Worm (Caenorhabditis elegans) whole organism, L1 larva: ENCODE data around the gene M162.15.

ENCODE experiments used
- C04F5.9 ChIP-seq: sonication (generic microtip); optimal IDR thresholded peaks from 2 replicates; lab custom pipeline; 2016; ENCODE audit warnings: missing genetic modification characterization, missing compliant biosample characterization
- C34B4.2 ChIP-seq: sonication (generic microtip); optimal IDR thresholded peaks from 2 replicates; lab custom pipeline; 2017; ENCODE audit warnings: mild to moderate bottlenecking, missing genetic modification characterization, missing compliant biosample characterization
- F16B12.6 ChIP-seq: fragments of 150-350 bp; optimal IDR thresholded peaks from 2 replicates; lab custom pipeline; 2014; ENCODE audit warnings: missing biosample characterization, missing genetic modification characterization
- aha-1 ChIP-seq: fragments of 150-350 bp; optimal IDR thresholded peaks from 2 replicates; lab custom pipeline; 2014; ENCODE audit warnings: missing biosample characterization, missing genetic modification characterization
- blmp-1 ChIP-seq: fragments of 150-350 bp; optimal IDR thresholded peaks from 2 replicates; lab custom pipeline; 2014; ENCODE audit warnings: missing biosample characterization, missing genetic modification characterization
- ceh-63 ChIP-seq: fragments of 200-800 bp; sonication (Bioruptor generic); optimal IDR thresholded peaks from 2 replicates; lab custom pipeline; 2018; ENCODE audit warnings: mild to moderate bottlenecking, missing genetic modification characterization, missing compliant biosample characterization
- ceh-8 ChIP-seq: fragments of 200-800 bp; sonication (Bioruptor generic); optimal IDR thresholded peaks from 2 replicates; lab custom pipeline; 2018; ENCODE audit warnings: mild to moderate bottlenecking, missing genetic modification characterization, moderate library complexity, missing compliant biosample characterization
- ceh-82 ChIP-seq, 3 experiments: fragments of 150-350 bp in 1 of 3; sonication (generic microtip) in 2 of 3; optimal IDR thresholded peaks; 2 replicates each; lab custom pipeline; 2014 to 2017; ENCODE audit warnings: missing biosample characterization in 3 of 3, missing genetic modification characterization in 3 of 3
- ceh-88 ChIP-seq: fragments of 200-800 bp; sonication (Bioruptor generic); IDR thresholded peaks from 2 replicates; pipeline ENCODE4 v1.3.6; 2022; ENCODE audit warnings: missing genetic modification characterization, missing compliant biosample characterization
- efl-3 ChIP-seq: fragments of 200-800 bp; sonication (Bioruptor generic); optimal IDR thresholded peaks from 2 replicates; lab custom pipeline; 2018; ENCODE audit warnings: mild to moderate bottlenecking, missing genetic modification characterization, missing compliant biosample characterization
- egl-13 ChIP-seq: sonication (generic microtip); optimal IDR thresholded peaks from 2 replicates; lab custom pipeline; 2016; ENCODE audit warnings: missing genotype, missing genetic modification reagents, missing genetic modification characterization, missing compliant biosample characterization
- egl-27 ChIP-seq, 2 experiments: fragments of 150-350 bp in 1 of 2; sonication (generic microtip); optimal IDR thresholded peaks; 3 replicates each; lab custom pipeline; 2017 to 2018; ENCODE audit warnings: missing biosample characterization in 2 of 2, missing genetic modification characterization in 2 of 2, missing genetic modification reagents in 2 of 2
- elt-2 ChIP-seq: sonication (generic microtip); optimal IDR thresholded peaks from 2 replicates; lab custom pipeline; 2016; ENCODE audit warnings: missing genetic modification characterization, mild to moderate bottlenecking, inconsistent platforms, missing compliant biosample characterization, missing genetic modification reagents
- fkh-10 ChIP-seq: sonication (generic microtip); optimal IDR thresholded peaks from 2 replicates; lab custom pipeline; 2017; ENCODE audit warnings: missing biosample characterization, missing genetic modification reagents, missing genetic modification characterization
- fkh-4 ChIP-seq: sonication (generic microtip); optimal IDR thresholded peaks from 2 replicates; lab custom pipeline; 2016; ENCODE audit warnings: missing compliant biosample characterization, missing genetic modification characterization, borderline replicate concordance
- fkh-8 ChIP-seq: sonication (generic microtip); optimal IDR thresholded peaks from 2 replicates; lab custom pipeline; 2016; ENCODE audit warnings: mild to moderate bottlenecking, missing genetic modification characterization, missing compliant biosample characterization
- fos-1 ChIP-seq: fragments of 150-350 bp; optimal IDR thresholded peaks from 2 replicates; lab custom pipeline; 2014; ENCODE audit warnings: missing biosample characterization, missing genetic modification characterization
- grh-1 ChIP-seq: fragments of 200-800 bp; sonication (Bioruptor generic); IDR thresholded peaks from 2 replicates; pipeline ENCODE4 v1.3.6; 2022; ENCODE audit warnings: missing genetic modification reagents, missing genetic modification characterization, missing compliant biosample characterization
- hlh-4 ChIP-seq: sonication (generic microtip); optimal IDR thresholded peaks from 2 replicates; lab custom pipeline; 2016; ENCODE audit warnings: mild to moderate bottlenecking, missing genetic modification characterization, missing compliant biosample characterization
- irx-1 ChIP-seq: sonication (generic microtip); optimal IDR thresholded peaks from 2 replicates; lab custom pipeline; 2016; ENCODE audit warnings: missing genetic modification characterization, missing compliant biosample characterization
- jun-1 ChIP-seq: fragments of 150-350 bp; optimal IDR thresholded peaks from 2 replicates; lab custom pipeline; 2014; ENCODE audit warnings: missing biosample characterization, missing genetic modification reagents, missing genetic modification characterization
- lir-3 ChIP-seq: sonication (generic microtip); optimal IDR thresholded peaks from 2 replicates; lab custom pipeline; 2016; ENCODE audit warnings: mild to moderate bottlenecking, missing genetic modification characterization, moderate library complexity, missing compliant biosample characterization; ENCODE audit not compliant: poor library complexity
- lsy-2 ChIP-seq, 2 experiments: fragments of 150-350 bp; optimal IDR thresholded peaks; 2 replicates each; lab custom pipeline; 2014; ENCODE audit warnings: missing biosample characterization in 2 of 2, missing genetic modification characterization in 2 of 2
- mab-9 ChIP-seq: fragments of 200-800 bp; sonication (Bioruptor generic); IDR thresholded peaks from 2 replicates; pipeline ENCODE4 v1.3.6; 2022; ENCODE audit warnings: missing genetic modification reagents, missing genetic modification characterization, missing compliant biosample characterization
- mdl-1 ChIP-seq, 2 experiments: fragments of 150-350 bp; optimal IDR thresholded peaks; 2 replicates each; lab custom pipeline; 2014 to 2017; ENCODE audit warnings: missing biosample characterization in 2 of 2, missing genetic modification characterization in 2 of 2, inconsistent platforms in 1 of 2
- nhr-11 ChIP-seq: fragments of 150-350 bp; optimal IDR thresholded peaks from 2 replicates; lab custom pipeline; 2014; ENCODE audit warnings: missing biosample characterization, missing genetic modification characterization
- nhr-19 ChIP-seq: fragments of 200-800 bp; sonication (Bioruptor generic); conservative IDR thresholded peaks from 2 replicates; pipeline ENCODE4 v1.3.6; 2022; ENCODE audit warnings: missing genetic modification characterization, missing compliant biosample characterization
- nhr-28 ChIP-seq: fragments of 150-350 bp; optimal IDR thresholded peaks from 2 replicates; lab custom pipeline; 2014; ENCODE audit warnings: missing biosample characterization, missing genetic modification characterization
- nhr-77 ChIP-seq: fragments of 150-350 bp; optimal IDR thresholded peaks from 2 replicates; lab custom pipeline; 2014; ENCODE audit warnings: missing biosample characterization, missing genetic modification characterization
- rnt-1 ChIP-seq: sonication (generic microtip); optimal IDR thresholded peaks from 2 replicates; lab custom pipeline; 2016; ENCODE audit warnings: mild to moderate bottlenecking, missing genetic modification characterization, moderate library complexity, missing compliant biosample characterization
- snu-23 ChIP-seq: sonication (generic microtip); optimal IDR thresholded peaks from 2 replicates; lab custom pipeline; 2016; ENCODE audit warnings: missing genetic modification characterization, missing compliant biosample characterization
- unc-130 ChIP-seq: fragments of 150-350 bp; optimal IDR thresholded peaks from 2 replicates; lab custom pipeline; 2017; ENCODE audit warnings: missing biosample characterization, missing genetic modification characterization, inconsistent platforms
- unc-30 ChIP-seq: sonication (generic microtip); optimal IDR thresholded peaks from 2 replicates; lab custom pipeline; 2017; ENCODE audit warnings: missing biosample characterization, missing genetic modification characterization
- unc-86 ChIP-seq: sonication (generic microtip); optimal IDR thresholded peaks from 2 replicates; lab custom pipeline; 2016; ENCODE audit warnings: missing genetic modification characterization, missing compliant biosample characterization
- unc-98 ChIP-seq: fragments of 200-800 bp; sonication (Bioruptor generic); IDR thresholded peaks from 2 replicates; pipeline ENCODE4 v1.3.6; 2022; ENCODE audit warnings: missing genetic modification characterization, missing compliant biosample characterization
- xbp-1 ChIP-seq: sonication (generic microtip); optimal IDR thresholded peaks from 2 replicates; lab custom pipeline; 2016; ENCODE audit warnings: missing genetic modification characterization, missing compliant biosample characterization
- zag-1 ChIP-seq: fragments of 150-350 bp; optimal IDR thresholded peaks from 2 replicates; lab custom pipeline; 2014; ENCODE audit warnings: missing biosample characterization, missing genetic modification characterization

M162.15 gene

DNA sequence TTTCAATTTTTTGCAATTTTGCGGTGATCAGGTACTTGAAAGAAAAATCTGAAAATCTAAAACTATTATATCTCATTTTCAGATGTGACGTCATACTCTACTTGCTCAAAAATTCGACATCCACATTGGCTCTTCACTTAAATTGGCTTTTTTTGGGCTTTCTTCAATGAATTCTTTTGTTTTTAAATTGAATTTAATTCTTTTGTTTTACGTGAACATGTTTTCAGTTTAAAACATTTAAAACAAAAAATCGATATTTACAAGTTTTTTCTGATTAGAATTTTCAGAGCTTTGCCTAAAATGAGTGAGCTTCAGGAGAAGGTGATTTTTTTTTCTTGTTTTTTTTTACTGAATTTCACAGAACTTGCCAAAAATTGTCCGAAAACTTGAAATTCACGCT is 29.9 kb downstream of the M162.15 start, which contains the start of gene W04E12.3:
Gene W04E12.3, plus strand, starts transcription at position 301 of the 400 bp plus-strand sequence.
- TF ChIP-seq unc-98 (no peak), rnt-1 (tag; lab: Kevin White, UChicago) (no peak), egl-13 (tag; lab: Kevin White, UChicago) (no peak), ceh-88 (no peak), fkh-10 (GFP tag; lab: Kevin White, UChicago) (no peak), elt-2 (tag; lab: Kevin White, UChicago) (no peak), ceh-82 (tag; optimal IDR thresholded peaks at IDR 0.05; lab: Kevin White, UChicago) (no peak), lir-3 (tag; lab: Kevin White, UChicago) (no peak), blmp-1 (tag; lab: Kevin White, UChicago) (no peak), ceh-63 (GFP tag; lab: Kevin White, UChicago) (no peak), efl-3 (GFP tag; lab: Kevin White, UChicago) (no peak), irx-1 (tag; lab: Kevin White, UChicago) (no peak), jun-1 (tag; lab: Kevin White, UChicago) (no peak), fkh-4 (tag; lab: Kevin White, UChicago) (no peak), unc-30 (tag; lab: Kevin White, UChicago) (no peak)
- TF ChIP-seq, all 84 proteins: peak for 0

DNA sequence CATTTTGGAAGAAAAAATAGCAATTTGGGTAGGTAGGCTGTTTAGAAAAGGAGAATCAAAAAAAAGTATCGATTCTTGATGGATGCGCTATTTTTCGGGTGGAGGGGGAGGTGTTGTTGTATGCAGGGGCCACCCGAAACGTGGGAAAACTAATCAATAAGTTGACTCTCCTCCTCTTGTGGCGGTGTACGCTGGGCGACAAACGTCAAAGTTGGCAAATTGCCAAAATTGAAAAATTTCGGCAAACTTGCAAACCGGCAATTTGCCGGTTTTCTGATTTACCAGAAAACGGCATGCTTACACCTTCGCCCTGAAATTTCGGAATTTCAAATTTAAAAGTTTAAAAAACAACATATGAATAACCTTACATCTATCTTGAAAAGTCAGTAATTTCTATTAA is 30.5 kb downstream of the M162.15 start, which contains the start of gene W04E12.2:
Gene W04E12.2, minus strand, starts transcription at position 101 of the 400 bp plus-strand sequence.
- TF ChIP-seq fkh-10 (GFP tag; lab: Kevin White, UChicago) (no peak), rnt-1 (tag; lab: Kevin White, UChicago) (no peak), nhr-19 (GFP tag; lab: Robert Waterston, UW) (no peak), xbp-1 (tag; lab: Kevin White, UChicago) (no peak), mdl-1 (tag; optimal IDR thresholded peaks at IDR 0.05; lab: Kevin White, UChicago) (no peak), aha-1 (tag; lab: Kevin White, UChicago) (no peak), ceh-8 (GFP tag; lab: Kevin White, UChicago) (no peak), C04F5.9 (tag; lab: Kevin White, UChicago) (no peak), nhr-28 (tag; lab: Kevin White, UChicago) (no peak), jun-1 (tag; lab: Kevin White, UChicago) (no peak), nhr-77 (tag; lab: Kevin White, UChicago) (no peak), hlh-4 (tag; lab: Kevin White, UChicago) (no peak), grh-1 (no peak), fkh-8 (no peak), zag-1 (tag; lab: Kevin White, UChicago) (no peak), unc-130 (tag; lab: Kevin White, UChicago) (no peak), C34B4.2 (tag; lab: Kevin White, UChicago) (no peak), F16B12.6 (tag; lab: Kevin White, UChicago) (no peak), mab-9 (GFP tag; lab: Robert Waterston, UW) (no peak), unc-86 (tag; lab: Kevin White, UChicago) (no peak)

DNA sequence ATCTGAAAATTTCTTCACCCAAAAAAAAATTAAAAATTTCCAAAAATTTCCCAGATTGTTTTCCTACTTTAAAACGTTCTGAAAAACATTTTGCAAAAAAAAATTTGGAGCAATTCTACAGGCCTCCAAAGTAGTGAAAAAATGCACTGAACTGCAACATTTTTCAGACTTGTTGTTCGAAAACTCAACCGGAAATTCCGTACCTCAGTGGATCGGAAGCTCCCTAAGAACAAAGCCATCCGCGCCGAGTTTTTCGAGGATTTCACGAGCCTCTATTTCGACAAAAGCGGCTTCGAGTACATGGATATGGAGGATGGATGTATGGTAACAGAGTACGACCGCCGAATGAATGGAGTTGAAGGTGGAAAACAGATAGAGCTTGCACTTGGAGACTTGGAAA is 33.4 kb downstream of the M162.15 start, which contains the start of gene fbxa-131:
Gene fbxa-131, plus strand, starts transcription at position 301 of the 400 bp plus-strand sequence.
- TF ChIP-seq unc-130 (tag; lab: Kevin White, UChicago) (no peak), lsy-2 (tag; optimal IDR thresholded peaks at IDR 0.05; lab: Kevin White, UChicago) (no peak), nhr-11 (no peak), unc-30 (tag; lab: Kevin White, UChicago) (no peak), ceh-82 (tag; optimal IDR thresholded peaks at IDR 0.05; lab: Kevin White, UChicago) (no peak), egl-27 (tag; optimal IDR thresholded peaks at IDR 0.05; lab: Kevin White, UChicago) (no peak), F16B12.6 (tag; lab: Kevin White, UChicago) (no peak), egl-13 (tag; lab: Kevin White, UChicago) (no peak), fos-1 (tag; lab: Kevin White, UChicago) (no peak), xbp-1 (tag; lab: Kevin White, UChicago) (no peak), snu-23 (no peak), ceh-8 (GFP tag; lab: Kevin White, UChicago) (no peak)
